Fruit fly (Drosophila melanogaster) ovary, adult (tissue): Measurements from ENCODE around the gene CG3566.

Experiments
- CG17801 ChIP-seq: fragments of 200-800 bp; optimal IDR thresholded peaks from 2 replicates; lab custom pipeline; 2019; ENCODE audit warnings: missing biosample characterization, mild to moderate bottlenecking, missing genetic modification characterization, moderate library complexity; ENCODE audit not compliant: partially characterized antibody

Gene CG3566

dm6 chrX:6276590-6276989 lies at the start of gene CG3566:
Gene CG3566 (minus strand): TSS chrX:6276724.
- TF ChIP-seq CG17801 = no peak

dm6 chrX:6316858-6317474 lies 40.4 kb upstream of the CG3566 start:
- no peak for TF ChIP-seq CG17801

DNA sequence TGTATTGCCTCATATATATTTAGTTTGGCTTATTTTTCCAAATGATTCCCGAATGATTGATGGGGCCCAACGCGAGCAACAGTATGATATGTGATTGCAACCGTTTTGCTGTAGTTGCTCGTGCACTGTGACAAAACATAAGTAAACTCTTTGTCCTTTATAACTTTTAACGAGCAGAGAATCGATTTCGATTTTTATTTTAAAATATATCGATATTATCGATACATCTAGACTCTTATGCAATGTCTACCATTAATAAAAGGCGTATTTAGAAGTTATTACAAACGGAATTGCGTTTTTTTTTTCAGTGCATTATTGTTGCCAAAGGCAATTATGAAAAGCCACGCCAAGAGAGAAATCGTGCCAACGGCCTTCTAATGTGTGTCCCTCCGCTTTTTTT lies 39.1 kb upstream of the CG3566 start:
- no peak for TF ChIP-seq CG17801

DNA sequence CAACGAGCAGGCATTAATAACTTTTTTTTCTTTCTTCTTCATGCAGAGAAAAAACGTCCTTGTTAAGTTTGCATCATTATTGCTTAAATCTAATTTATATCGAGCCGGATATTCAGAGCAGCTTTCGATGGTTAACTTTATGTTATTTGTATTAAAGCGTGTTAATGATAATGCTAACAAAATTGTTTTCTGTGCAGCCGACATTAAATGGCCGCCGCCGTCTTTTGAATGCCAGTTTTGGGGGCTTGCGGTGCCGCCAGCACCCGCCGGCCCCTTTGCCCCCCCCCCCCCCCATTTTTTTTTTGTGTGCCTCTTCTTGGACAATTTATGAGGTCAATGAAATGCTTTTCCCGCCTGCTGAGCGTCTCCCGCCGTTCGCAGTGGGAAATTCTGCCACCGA lies 35.0 kb upstream of the CG3566 start:
- no peak for TF ChIP-seq CG17801

- TF ChIP-seq CG17801 = no peak
Measured at dm6 chrX:6310408-6310807, 33.9 kb upstream of the CG3566 start.

dm6 chrX:6308852-6309251 lies 32.3 kb upstream of the CG3566 start, which contains the start of gene CG15894:
Gene CG15894 (plus strand): TSS chrX:6309212.
- no peak for TF ChIP-seq CG17801

dm6 chrX:6305317-6305716 lies 28.8 kb upstream of the CG3566 start:
- no peak for TF ChIP-seq CG17801

DNA sequence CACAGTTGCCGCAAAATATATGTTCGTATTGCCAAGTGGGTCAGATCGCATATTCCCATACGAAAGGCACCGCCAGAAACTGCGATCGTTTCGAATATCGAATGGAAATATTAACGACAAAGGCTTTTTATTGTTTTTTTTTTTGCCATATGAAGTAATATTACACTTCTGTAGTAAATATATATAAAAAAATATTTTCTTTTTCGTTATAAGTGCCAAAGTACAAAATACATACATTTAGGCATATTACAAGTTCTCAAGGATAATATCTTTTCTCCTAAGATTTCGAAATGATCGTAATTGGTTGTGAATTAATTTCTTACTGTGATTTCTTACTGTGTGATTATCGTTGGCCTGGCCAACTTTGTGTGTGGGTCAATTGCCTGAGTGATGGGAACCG lies 27.7 kb upstream of the CG3566 start:
- TF ChIP-seq CG17801 = no peak

DNA sequence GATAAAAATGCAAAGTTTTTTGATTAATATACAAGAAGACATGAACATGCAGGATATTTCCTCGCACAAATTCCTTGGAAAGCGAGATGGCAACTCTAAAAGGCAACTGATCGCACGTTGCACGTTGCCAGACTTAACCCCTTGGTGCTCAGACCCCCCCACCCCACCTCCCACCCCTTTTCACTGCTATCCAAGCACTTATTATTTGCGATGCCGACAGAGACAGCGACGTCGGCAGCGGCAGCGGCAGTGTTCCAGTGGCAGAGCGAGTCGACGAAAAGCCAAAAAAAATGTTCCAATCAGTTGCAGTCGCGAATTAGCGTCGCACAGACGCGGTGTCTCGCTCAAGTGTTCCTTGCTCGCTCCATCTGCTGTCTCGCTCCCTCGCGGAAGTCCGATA lies 27.2 kb upstream of the CG3566 start, which contains the start of gene CG3823:
TSS of gene CG3823 (plus strand) at position 301 of the 400 bp plus-strand sequence.
- no peak for TF ChIP-seq CG17801

DNA sequence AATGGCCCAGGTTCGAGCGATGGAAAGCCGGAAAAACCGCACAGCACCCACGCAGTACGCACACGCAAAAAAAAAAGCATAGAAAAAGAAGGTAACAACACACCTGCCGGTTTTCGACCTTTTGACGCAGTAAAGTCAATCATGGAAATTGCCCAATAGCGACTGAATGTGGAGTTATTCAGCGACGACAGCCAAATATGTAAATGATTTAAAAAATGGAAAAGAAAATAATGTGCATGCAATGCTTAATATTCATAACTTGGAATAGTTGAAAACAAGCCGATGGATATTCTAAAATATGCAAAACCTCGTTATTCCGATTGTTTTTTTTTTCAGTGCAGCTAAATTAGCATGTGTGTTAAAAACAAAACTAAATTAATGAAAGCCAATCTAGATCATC lies 26.7 kb upstream of the CG3566 start:
- no peak for TF ChIP-seq CG17801

DNA sequence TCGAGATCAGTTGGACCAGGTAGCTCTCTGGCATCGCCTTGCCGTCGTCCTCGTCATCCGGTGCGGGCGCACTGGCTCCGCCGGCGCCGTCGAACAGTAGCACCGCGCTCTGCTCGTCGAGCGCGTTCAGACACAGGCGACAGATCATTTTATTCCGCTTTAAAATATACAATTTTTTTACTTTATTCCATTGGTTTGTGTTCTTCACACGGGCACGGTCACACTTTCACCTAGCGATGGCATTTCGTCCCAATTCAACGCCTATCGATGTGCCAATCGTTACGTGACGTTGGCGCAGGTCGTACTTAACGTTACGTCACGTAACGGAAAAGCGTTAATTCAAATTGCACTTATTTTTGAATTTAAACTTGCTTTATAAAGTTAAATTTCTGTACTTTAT lies 24.5 kb upstream of the CG3566 start, which contains the start of gene CG12219:
TSS of gene CG12219 (minus strand) at position 234 of the 400 bp plus-strand sequence.
- TF ChIP-seq CG17801 = peak; percentile 36

- peak; percentile 66 for TF ChIP-seq CG17801
Measured at dm6 chrX:6295129-6295539, 18.6 kb upstream of the CG3566 start, which contains the start of the genes CG15891 and CG3815. Gene CG15891 (minus strand): TSS chrX:6295345. Gene CG3815 (plus strand): TSS chrX:6295389.

DNA sequence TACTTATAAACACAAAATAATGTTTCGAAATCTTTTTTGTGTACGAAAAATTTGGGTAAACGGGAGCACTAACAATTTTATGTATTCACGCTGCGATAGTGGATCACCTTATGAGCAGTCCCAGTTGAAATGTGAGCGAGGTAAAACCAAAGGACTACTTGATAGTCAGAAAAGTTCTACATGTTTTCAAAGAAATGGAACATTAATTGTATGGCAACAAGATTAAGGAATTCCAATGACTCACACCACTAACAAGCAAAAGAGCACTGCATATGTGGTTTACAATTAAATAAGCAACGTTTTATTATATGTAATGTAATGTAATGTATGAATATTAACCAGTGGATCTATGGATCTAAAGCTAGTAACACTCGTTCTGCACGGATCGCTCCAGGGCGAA lies 17.7 kb upstream of the CG3566 start, which contains the start of gene CG15892:
TSS of gene CG15892 (minus strand) at position 101 of the 400 bp plus-strand sequence.
- no peak for TF ChIP-seq CG17801

dm6 chrX:6291083-6291699 lies 14.7 kb upstream of the CG3566 start, which contains the start of the genes Rpt4 and mldr:
Gene Rpt4 (minus strand): TSS chrX:6291245.
Gene mldr (plus strand): TSS chrX:6291303.
- TF ChIP-seq CG17801 = no peak

DNA sequence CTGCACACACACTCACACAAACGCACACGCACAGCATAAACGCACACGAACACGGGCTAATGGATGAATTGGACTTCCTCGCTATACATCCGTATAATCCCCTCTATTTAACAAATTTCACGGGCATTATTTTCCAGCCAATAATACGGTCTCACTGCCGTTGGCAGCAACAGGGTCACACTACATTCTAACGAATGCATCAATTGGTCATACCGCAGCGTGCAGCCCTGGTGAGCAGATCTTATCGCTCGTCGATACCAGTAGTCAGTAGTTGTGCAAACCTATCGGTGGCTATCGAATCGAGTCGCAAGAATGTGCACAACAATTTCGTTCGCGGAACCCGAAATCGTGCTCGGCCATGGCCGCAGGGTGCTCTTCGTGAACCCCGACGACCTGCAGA lies 11.3 kb upstream of the CG3566 start, which contains the start of the genes Top3beta and wuho:
TSS of gene Top3beta (minus strand) at position 149 of the 400 bp plus-strand sequence.
TSS of gene wuho (plus strand) at position 259 of the 400 bp plus-strand sequence.
- peak; percentile 71 for TF ChIP-seq CG17801

DNA sequence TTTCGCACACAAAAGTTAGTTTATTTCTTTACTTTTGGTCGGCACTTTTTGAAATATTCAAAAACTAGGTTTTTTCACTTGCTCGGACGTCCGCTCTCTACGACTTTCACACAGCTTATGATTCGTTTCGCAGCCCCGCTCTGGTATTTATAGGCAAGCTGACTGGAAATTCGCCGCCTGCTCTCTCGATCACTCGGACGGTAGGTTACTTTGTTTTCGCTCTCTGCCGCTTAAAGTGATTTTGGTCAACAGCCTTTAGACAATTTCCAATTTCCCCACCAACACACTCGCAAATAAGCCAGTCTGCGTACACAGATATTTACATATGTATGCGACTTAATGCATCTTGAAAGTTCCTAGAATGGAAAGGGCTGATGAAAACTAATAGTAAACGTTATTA lies 6.9 kb upstream of the CG3566 start, which contains the start of gene CG11700:
TSS of gene CG11700 (minus strand) at position 106 of the 400 bp plus-strand sequence.
- peak; percentile 31 for TF ChIP-seq CG17801

DNA sequence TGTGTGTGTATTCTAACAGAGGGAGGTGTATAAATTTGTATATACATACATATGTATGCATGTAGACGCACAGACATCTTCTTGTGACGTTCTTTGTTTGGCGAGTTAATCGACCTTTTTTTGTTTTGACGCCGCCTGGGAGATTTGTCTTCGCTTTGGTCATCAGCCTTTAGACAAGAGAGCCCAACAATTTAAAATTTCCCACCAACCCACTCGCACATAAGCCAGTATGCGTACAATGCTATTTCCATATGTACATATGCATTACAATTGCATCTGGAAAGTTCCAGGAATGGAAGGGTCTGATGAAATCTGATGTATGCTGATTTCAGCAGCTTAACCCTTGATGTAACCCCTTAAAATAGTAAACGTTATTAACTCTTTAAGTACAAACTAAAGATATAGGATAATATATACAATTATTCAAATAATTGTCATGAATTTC lies 3.1 kb upstream of the CG3566 start, which contains the start of gene Ubi-p5E:
TSS of gene Ubi-p5E (minus strand) at position 19 of the 445 bp plus-strand sequence.
- TF ChIP-seq CG17801 = no peak
